Worm (Caenorhabditis elegans): ENCODE data around the gene adal-1.

DNA sequence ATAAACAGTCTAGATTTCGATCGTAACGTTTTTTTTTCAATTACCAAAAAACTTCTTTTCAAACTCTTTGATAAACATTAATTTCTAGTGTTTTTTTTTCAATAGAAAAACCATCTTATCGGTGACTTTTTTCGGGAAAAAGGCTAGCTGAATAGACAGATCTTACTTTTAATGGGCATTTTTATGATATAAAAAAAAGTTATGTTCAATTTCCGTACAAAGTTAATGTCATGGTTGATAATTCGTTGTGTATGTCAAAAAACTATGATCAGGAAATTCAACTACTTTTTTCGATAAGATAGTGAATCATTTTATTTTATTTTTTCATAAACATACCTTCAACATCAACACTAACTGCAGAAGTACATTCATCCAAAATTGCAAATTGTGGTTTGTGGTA lies 8.9 kb downstream of the adal-1 start:
- TF ChIP-seq pha-4 (tag; optimal IDR thresholded peaks at IDR 0.05) = no peak
- no peak for TF ChIP-seq elt-1 (tag; optimal IDR thresholded peaks at IDR 0.05)
- no peak for TF ChIP-seq nhr-11 (tag; optimal IDR thresholded peaks at IDR 0.05)
- no peak for TF ChIP-seq lin-15B (tag; optimal IDR thresholded peaks at IDR 0.05)
- TF ChIP-seq unc-39 (tag; optimal IDR thresholded peaks at IDR 0.05) = no peak
- no peak for TF ChIP-seq ZK546.5 (tag; optimal IDR thresholded peaks at IDR 0.05)

Measured in whole organism, L3 larva.